Worm (Caenorhabditis elegans) whole organism, early embryonic: Measurements from ENCODE around the gene acl-5.

Source experiments
- B0310.2 ChIP-seq: sonication (generic microtip); optimal IDR thresholded peaks from 2 replicates; lab custom pipeline; 2016; ENCODE audit warnings: mild to moderate bottlenecking, missing genetic modification characterization, missing compliant biosample characterization
- aly-1 ChIP-seq: sonication (generic microtip); optimal IDR thresholded peaks from 2 replicates; lab custom pipeline; 2016; ENCODE audit warnings: missing genetic modification characterization, missing compliant biosample characterization
- ama-1 ChIP-seq: fragments of 150-350 bp; optimal IDR thresholded peaks from 2 replicates; lab custom pipeline; 2014
- ceh-13 ChIP-seq: fragments of 200-800 bp; sonication (Bioruptor generic); optimal IDR thresholded peaks from 2 replicates; lab custom pipeline; 2018; ENCODE audit warnings: mild to moderate bottlenecking, missing genetic modification characterization, missing compliant biosample characterization
- ets-7 ChIP-seq: sonication (generic microtip); optimal IDR thresholded peaks from 2 replicates; lab custom pipeline; 2016; ENCODE audit warnings: missing genotype, missing genetic modification characterization, missing compliant biosample characterization
- flt-1 ChIP-seq: fragments of 200-800 bp; sonication (Bioruptor generic); IDR thresholded peaks from 2 replicates; pipeline ENCODE4 v1.3.6; 2022; ENCODE audit warnings: missing genetic modification characterization, missing compliant biosample characterization
- hmbx-1 ChIP-seq: sonication (generic microtip); optimal IDR thresholded peaks from 2 replicates; lab custom pipeline; 2016; ENCODE audit warnings: mild to moderate bottlenecking, missing genetic modification characterization, missing compliant biosample characterization
- hmg-4 ChIP-seq: fragments of 200-800 bp; sonication (Bioruptor generic); optimal IDR thresholded peaks from 2 replicates; lab custom pipeline; 2018; ENCODE audit warnings: mild to moderate bottlenecking, missing genetic modification characterization, missing compliant biosample characterization
- pes-1 ChIP-seq: fragments of 200-800 bp; sonication (Bioruptor generic); IDR thresholded peaks from 2 replicates; pipeline ENCODE4 v1.3.6; 2022; ENCODE audit warnings: missing genetic modification reagents, missing genetic modification characterization, missing compliant biosample characterization
- scrt-1 ChIP-seq: fragments of 200-800 bp; sonication (Bioruptor generic); IDR thresholded peaks from 2 replicates; pipeline ENCODE4 v1.3.6; 2022; ENCODE audit warnings: missing genetic modification characterization, missing compliant biosample characterization
- sea-1 ChIP-seq: fragments of 200-800 bp; sonication (Bioruptor generic); conservative IDR thresholded peaks from 2 replicates; pipeline ENCODE4 v1.3.6; 2022; ENCODE audit warnings: missing genetic modification characterization, missing compliant biosample characterization
- tbx-11 ChIP-seq: fragments of 200-800 bp; sonication (Bioruptor generic); IDR thresholded peaks from 2 replicates; pipeline ENCODE4 v1.3.6; 2022; ENCODE audit warnings: missing genetic modification characterization, missing compliant biosample characterization
- tbx-37 ChIP-seq: fragments of 200-800 bp; sonication (Bioruptor generic); conservative IDR thresholded peaks from 2 replicates; pipeline ENCODE4 v1.3.6; 2022; ENCODE audit warnings: missing genetic modification reagents, missing genetic modification characterization, missing compliant biosample characterization
- tra-4 ChIP-seq: sonication (generic microtip); optimal IDR thresholded peaks from 2 replicates; lab custom pipeline; 2017; ENCODE audit warnings: missing genetic modification characterization, missing compliant biosample characterization

ce11 chrX:10317565-10317964 is 9.7 kb downstream of the acl-5 start, which contains the start of gene R07E3.6:
- no peak for TF ChIP-seq sea-1 (GFP tag; lab: Robert Waterston, UW)
- TF ChIP-seq scrt-1 (GFP tag; lab: Robert Waterston, UW): no peak
- no peak for TF ChIP-seq ama-1
- TF ChIP-seq tbx-37 (GFP tag; lab: Robert Waterston, UW): no peak
- no peak for TF ChIP-seq flt-1
- TF ChIP-seq tra-4 (tag; lab: Kevin White, UChicago): no peak
- TF ChIP-seq ceh-13 (GFP tag; lab: Kevin White, UChicago): no peak
- no peak for TF ChIP-seq hmg-4 (GFP tag; lab: Kevin White, UChicago)
- no peak for TF ChIP-seq B0310.2 (tag; lab: Kevin White, UChicago)
- TF ChIP-seq pes-1 (GFP tag; lab: Robert Waterston, UW): no peak
- TF ChIP-seq tbx-11 (GFP tag; lab: Robert Waterston, UW): no peak
- no peak for TF ChIP-seq ets-7 (tag; lab: Kevin White, UChicago)
- TF ChIP-seq aly-1 (tag; lab: Kevin White, UChicago): no peak
- TF ChIP-seq hmbx-1 (tag; lab: Kevin White, UChicago): no peak
